Fruit fly (Drosophila melanogaster) S2 (cell line): ENCODE data around the gene btz.

ENCODE experiments used
- CG8478 ChIP-seq: fragments of >200 bp; optimal IDR thresholded peaks from 2 replicates; lab custom pipeline; 2018
- CTCF ChIP-seq, 2 experiments: fragments of >200 bp; optimal IDR thresholded peaks; 2 replicates each; lab custom pipeline; 2018

DNA sequence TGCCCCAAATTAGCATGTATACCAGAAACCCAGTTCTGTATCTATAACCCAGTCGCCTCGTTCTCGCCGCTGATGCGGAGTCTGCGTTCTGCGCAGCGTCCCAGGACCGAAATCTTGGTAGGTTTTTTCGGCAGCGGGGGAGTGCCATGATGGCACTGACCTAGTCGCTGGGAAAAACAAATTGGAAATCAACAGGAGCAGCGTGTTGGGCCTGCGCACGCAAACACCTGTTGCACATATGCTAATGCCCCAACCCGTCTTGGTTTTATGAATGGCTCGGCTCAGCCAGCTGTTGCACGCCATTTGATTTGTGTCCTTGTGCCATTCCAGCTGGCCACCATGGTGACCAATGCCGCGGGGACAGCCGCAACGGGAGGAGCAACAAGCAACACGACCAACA, 37.3 kb upstream of the btz start:
- TF ChIP-seq CTCF (optimal IDR thresholded peaks at IDR 0.05; lab: Kevin White, UChicago) (no peak), CG8478 (no peak)
